Worm (Caenorhabditis elegans) whole organism, midembryonic: ENCODE data around the gene cest-33.

ENCODE experiments used
- T22C8.4 ChIP-seq: fragments of 200-800 bp; sonication (Bioruptor generic); IDR thresholded peaks from 2 replicates; pipeline ENCODE4 v1.3.6; 2022; ENCODE audit warnings: missing genetic modification characterization, missing compliant biosample characterization
- flt-1 ChIP-seq: fragments of 200-800 bp; sonication (Bioruptor generic); IDR thresholded peaks from 2 replicates; pipeline ENCODE4 v1.3.6; 2022; ENCODE audit warnings: missing genetic modification characterization, missing compliant biosample characterization
- klf-2 ChIP-seq: fragments of 200-800 bp; sonication (Bioruptor generic); conservative IDR thresholded peaks from 2 replicates; pipeline ENCODE4 v1.3.6; 2022; ENCODE audit warnings: missing genetic modification reagents, missing genetic modification characterization, missing compliant biosample characterization
- med-1 ChIP-seq: sonication (generic microtip); optimal IDR thresholded peaks from 2 replicates; lab custom pipeline; 2017; ENCODE audit warnings: missing genetic modification characterization, mild to moderate bottlenecking, missing compliant biosample characterization, antibody characterized with exemption, missing genetic modification reagents; ENCODE audit not compliant: insufficient read depth
- ref-1 ChIP-seq: fragments of 200-800 bp; sonication (Bioruptor generic); conservative IDR thresholded peaks from 2 replicates; pipeline ENCODE4 v1.3.6; 2022; ENCODE audit warnings: missing genetic modification reagents, missing genetic modification characterization, missing compliant biosample characterization
- ztf-23 ChIP-seq: fragments of 200-800 bp; sonication (Bioruptor generic); IDR thresholded peaks from 2 replicates; pipeline ENCODE4 v1.3.6; 2022; ENCODE audit warnings: missing genetic modification reagents, missing genetic modification characterization, missing compliant biosample characterization
- ztf-29 ChIP-seq: fragments of 200-800 bp; sonication (Bioruptor generic); IDR thresholded peaks from 2 replicates; pipeline ENCODE4 v1.3.6; 2022; ENCODE audit warnings: missing genetic modification reagents, missing genetic modification characterization, missing compliant biosample characterization

- TF ChIP-seq flt-1 (GFP tag; lab: Robert Waterston, UW): no peak
- TF ChIP-seq ztf-29 (GFP tag; lab: Robert Waterston, UW): no peak
- TF ChIP-seq ztf-23 (GFP tag; lab: Robert Waterston, UW): no peak
- TF ChIP-seq klf-2: no peak
- TF ChIP-seq ref-1 (GFP tag; lab: Robert Waterston, UW): no peak
- TF ChIP-seq T22C8.4: no peak
- TF ChIP-seq med-1 (GFP tag; lab: Kevin White, UChicago): no peak
Measured at ce11 chrV:6365597-6365996, at the start of gene cest-33.
